Worm (Caenorhabditis elegans) whole organism, early embryonic: Measurements from ENCODE around the gene unc-116.
"Not testable (repeated sequence)": the region's sequence is repeated elsewhere in the genome, so short reads cannot be mapped to it uniquely, and the experiment has no call there.

Experiments
- ama-1 ChIP-seq: fragments of 150-350 bp; optimal IDR thresholded peaks from 2 replicates; lab custom pipeline; 2014
- hmbx-1 ChIP-seq: sonication (generic microtip); optimal IDR thresholded peaks from 2 replicates; lab custom pipeline; 2016; ENCODE audit warnings: mild to moderate bottlenecking, missing genetic modification characterization, missing compliant biosample characterization
- scrt-1 ChIP-seq: fragments of 200-800 bp; sonication (Bioruptor generic); IDR thresholded peaks from 2 replicates; pipeline ENCODE4 v1.3.6; 2022; ENCODE audit warnings: missing genetic modification characterization, missing compliant biosample characterization

DNA sequence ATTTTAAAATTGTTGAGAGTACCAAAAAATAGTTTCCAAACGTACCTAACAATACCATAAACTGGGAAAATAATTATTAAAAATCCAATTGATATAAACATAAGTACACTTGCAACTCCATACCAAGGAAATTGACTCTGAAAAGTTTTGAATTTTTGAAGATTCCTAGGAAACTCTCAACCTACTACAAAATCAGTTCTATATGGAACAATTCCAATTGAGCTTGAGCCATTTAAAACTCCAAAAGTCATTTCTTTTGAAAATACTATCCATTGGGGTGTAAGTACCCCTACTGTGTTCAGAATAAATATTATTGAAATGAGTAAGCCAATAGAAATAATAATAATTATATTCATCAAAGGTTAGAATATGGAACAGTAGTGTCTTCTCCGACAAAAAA, 15.6 kb downstream of the unc-116 start, which contains the start of gene clc-28:
- not testable (repeated sequence) for TF ChIP-seq ama-1; scrt-1; hmbx-1 (tag; lab: Kevin White, UChicago)
